Worm (Caenorhabditis elegans) whole organism, L1 larva: ENCODE measurements around the gene F15G9.1.

Experiments used
- ama-1 ChIP-seq: fragments of 150-350 bp; optimal IDR thresholded peaks from 2 replicates; lab custom pipeline; 2014
- blmp-1 ChIP-seq: fragments of 150-350 bp; optimal IDR thresholded peaks from 2 replicates; lab custom pipeline; 2014; ENCODE audit warnings: missing biosample characterization, missing genetic modification characterization
- egl-27 ChIP-seq, 2 experiments: fragments of 150-350 bp in 1 of 2; sonication (generic microtip); optimal IDR thresholded peaks; 3 replicates each; lab custom pipeline; 2017 to 2018; ENCODE audit warnings: missing biosample characterization in 2 of 2, missing genetic modification characterization in 2 of 2, missing genetic modification reagents in 2 of 2
- nhr-12 ChIP-seq: sonication (generic microtip); optimal IDR thresholded peaks from 2 replicates; lab custom pipeline; 2017; ENCODE audit warnings: missing biosample characterization, missing genetic modification characterization
- nhr-77 ChIP-seq: fragments of 150-350 bp; optimal IDR thresholded peaks from 2 replicates; lab custom pipeline; 2014; ENCODE audit warnings: missing biosample characterization, missing genetic modification characterization
- nhr-90 ChIP-seq: sonication (generic microtip); optimal IDR thresholded peaks from 2 replicates; lab custom pipeline; 2016; ENCODE audit warnings: mild to moderate bottlenecking, missing genetic modification characterization, missing compliant biosample characterization; ENCODE audit not compliant: poor library complexity
- pqm-1 ChIP-seq: sonication (generic microtip); optimal IDR thresholded peaks from 3 replicates; lab custom pipeline; 2017; ENCODE audit warnings: missing biosample characterization, missing genetic modification characterization
- tbx-2 ChIP-seq: sonication (generic microtip); optimal IDR thresholded peaks from 2 replicates; lab custom pipeline; 2016; ENCODE audit warnings: missing genetic modification characterization, missing compliant biosample characterization
- unc-62 ChIP-seq: fragments of 150-350 bp; optimal IDR thresholded peaks from 2 replicates; lab custom pipeline; 2014; ENCODE audit warnings: missing biosample characterization, missing genetic modification reagents, missing genetic modification characterization
- unc-86 ChIP-seq: sonication (generic microtip); optimal IDR thresholded peaks from 2 replicates; lab custom pipeline; 2016; ENCODE audit warnings: missing genetic modification characterization, missing compliant biosample characterization
- zag-1 ChIP-seq: fragments of 150-350 bp; optimal IDR thresholded peaks from 2 replicates; lab custom pipeline; 2014; ENCODE audit warnings: missing biosample characterization, missing genetic modification characterization
- ztf-4 ChIP-seq: fragments of 150-350 bp; optimal IDR thresholded peaks from 2 replicates; lab custom pipeline; 2014; ENCODE audit warnings: missing biosample characterization, missing genetic modification characterization

- TF ChIP-seq blmp-1 (no peak), zag-1 (tag; lab: Kevin White, UChicago) (no peak), tbx-2 (tag; lab: Kevin White, UChicago) (no peak), unc-86 (tag; lab: Kevin White, UChicago) (no peak), nhr-90 (tag; lab: Kevin White, UChicago) (no peak), ztf-4 (no peak), egl-27 (tag; optimal IDR thresholded peaks at IDR 0.05; lab: Kevin White, UChicago) (no peak), nhr-77 (tag; lab: Kevin White, UChicago) (no peak), nhr-12 (tag; lab: Kevin White, UChicago) (no peak), unc-62 (no peak), ama-1 (lab: Kevin White, UChicago) (no peak), pqm-1 (tag; lab: Kevin White, UChicago) (no peak)
Measured at ce11 chrX:9677927-9678326, 28.3 kb upstream of the F15G9.1 start.
